Worm (Caenorhabditis elegans) whole organism, dauer: ENCODE measurements around the gene Y53F4B.18.

Experiments
- unc-62 ChIP-seq: sonication (generic microtip); optimal IDR thresholded peaks from 2 replicates; lab custom pipeline; 2017; ENCODE audit warnings: missing biosample characterization, missing genetic modification reagents, missing genetic modification characterization

Y53F4B.18 gene

ce11 chrII:15071571-15071970 is at the start of gene Y53F4B.18:
Gene Y53F4B.18 (minus strand): TSS chrII:15071671.
- TF ChIP-seq unc-62 (GFP tag; lab: Kevin White, UChicago): no peak

DNA sequence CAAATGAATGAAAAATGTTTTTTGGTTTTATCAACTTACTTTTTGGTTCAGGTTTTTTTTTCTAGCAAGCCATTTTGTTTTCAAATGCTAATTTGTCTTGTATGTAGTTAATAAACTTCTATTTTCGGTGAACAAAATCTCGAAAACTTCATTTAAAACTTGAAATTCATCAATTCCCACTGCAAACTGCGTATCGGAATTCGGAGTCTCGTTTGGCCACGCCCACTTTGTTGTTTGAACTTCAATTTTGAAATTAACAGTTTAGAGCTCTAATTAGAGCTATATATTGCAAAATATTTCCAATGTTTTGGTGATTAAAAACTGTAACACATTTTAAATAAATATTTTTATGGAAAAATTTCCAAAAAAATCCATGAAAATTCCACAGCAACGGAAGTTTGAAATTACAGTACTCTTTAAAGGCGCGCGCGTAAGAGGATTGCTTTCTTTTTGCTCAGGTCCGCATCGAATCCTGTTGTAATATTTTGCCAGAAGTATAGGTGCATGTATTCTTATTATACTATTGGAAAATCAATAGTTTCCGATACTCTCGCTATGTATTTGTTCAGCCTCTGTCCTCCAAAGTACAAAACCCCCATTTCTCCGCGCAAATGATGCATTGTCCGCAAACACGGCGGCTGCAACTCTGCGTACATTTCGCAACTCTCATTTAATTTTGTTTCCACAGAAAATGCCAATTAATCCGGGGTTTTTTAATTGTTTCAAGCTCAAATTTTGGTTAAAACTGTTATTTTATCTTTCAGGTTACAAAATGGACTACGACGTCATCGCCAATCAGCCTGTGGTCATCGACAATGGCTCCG is 48.3 kb upstream of the Y53F4B.18 start, which contains the start of gene arp-1:
TSS of gene arp-1 (plus strand) at position 765 of the 824 bp plus-strand sequence.
- TF ChIP-seq unc-62 (GFP tag; lab: Kevin White, UChicago): no peak

DNA sequence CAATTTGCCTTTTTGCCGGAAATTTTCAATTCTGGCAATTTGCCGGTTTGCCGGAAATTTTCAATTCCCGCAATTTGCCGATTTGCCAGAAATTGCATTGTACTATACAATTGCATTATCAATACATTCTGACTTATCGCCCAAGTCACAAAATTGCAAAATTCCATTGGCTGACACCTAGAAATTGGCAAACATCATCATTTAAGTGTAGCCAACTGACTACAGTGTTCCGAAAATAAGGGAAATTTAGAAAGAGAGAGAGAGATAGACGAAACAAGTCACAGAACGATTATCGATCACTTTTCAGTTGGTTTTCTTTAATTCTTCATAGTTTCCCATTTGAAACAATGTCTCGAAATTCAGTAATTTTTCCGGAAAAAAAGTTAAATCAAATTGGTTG is 39.9 kb upstream of the Y53F4B.18 start:
- TF ChIP-seq unc-62 (GFP tag; lab: Kevin White, UChicago): no peak

DNA sequence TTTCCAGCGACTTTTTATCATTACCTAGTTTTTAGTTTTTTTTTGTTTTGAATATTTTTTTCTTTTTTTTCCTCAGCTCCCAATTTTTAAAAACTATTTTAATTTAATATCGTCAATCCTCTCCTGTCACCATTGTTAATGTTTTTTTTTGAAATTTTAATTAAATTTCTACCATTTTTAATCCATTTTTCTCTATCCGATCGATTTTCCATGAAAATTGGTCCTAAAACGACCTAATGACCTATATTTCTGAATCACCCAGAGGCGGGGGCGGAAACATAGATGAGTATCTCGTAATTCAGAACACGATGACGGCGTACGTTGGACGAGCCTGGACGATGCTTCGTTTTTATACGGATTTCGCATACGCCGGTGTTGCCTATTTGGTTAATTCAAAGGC is 38.4 kb upstream of the Y53F4B.18 start, which contains the start of gene Y53F4B.39:
TSS of gene Y53F4B.39 (plus strand) at position 301 of the 400 bp plus-strand sequence.
- TF ChIP-seq unc-62 (GFP tag; lab: Kevin White, UChicago): no peak

ce11 chrII:15107184-15107583 is 35.7 kb upstream of the Y53F4B.18 start:
- TF ChIP-seq unc-62 (GFP tag; lab: Kevin White, UChicago): no peak

ce11 chrII:15089896-15090230 is 18.4 kb upstream of the Y53F4B.18 start, which contains the start of gene Y53F4B.21:
Gene Y53F4B.21 (plus strand): TSS chrII:15090180.
- no peak for TF ChIP-seq unc-62 (GFP tag; lab: Kevin White, UChicago)

DNA sequence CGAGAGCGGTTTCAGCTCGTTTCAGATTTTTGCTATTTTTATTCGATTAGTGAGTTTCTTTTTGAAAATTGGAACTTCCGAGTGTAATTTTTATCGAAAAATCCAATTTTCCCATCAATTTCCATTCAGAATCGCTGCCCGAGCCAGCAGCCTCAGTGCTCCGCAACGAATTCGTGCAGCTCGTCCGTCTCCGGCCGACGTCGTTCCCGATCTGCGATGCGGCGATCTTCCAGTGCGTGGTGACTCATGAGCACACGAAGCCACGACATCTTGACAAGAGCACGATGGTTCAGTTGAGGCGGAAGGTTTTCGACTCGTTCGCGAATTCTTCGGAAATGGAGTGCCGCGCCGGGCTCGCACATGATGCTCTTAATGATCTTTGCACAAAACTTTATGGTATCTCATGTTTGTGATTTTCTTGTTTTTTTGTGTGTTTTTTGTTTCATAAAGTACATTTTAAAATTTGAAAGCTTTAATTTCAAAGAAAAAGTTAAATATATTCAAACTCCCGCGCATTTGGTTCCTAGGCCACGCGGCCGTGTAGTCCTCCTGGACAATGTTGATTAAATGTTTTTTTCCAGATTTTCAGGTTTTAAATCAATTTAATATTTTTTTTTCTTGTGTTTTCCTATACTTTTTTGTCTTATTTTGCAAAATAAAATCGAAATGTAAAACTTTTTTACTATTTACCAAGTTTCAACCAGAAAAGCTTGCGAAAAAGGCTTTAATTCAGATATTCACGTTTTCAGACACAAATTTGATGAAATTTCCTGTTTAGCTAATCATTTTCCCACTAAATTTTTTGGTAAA is 17.8 kb upstream of the Y53F4B.18 start:
- TF ChIP-seq unc-62 (GFP tag; lab: Kevin White, UChicago): no peak

DNA sequence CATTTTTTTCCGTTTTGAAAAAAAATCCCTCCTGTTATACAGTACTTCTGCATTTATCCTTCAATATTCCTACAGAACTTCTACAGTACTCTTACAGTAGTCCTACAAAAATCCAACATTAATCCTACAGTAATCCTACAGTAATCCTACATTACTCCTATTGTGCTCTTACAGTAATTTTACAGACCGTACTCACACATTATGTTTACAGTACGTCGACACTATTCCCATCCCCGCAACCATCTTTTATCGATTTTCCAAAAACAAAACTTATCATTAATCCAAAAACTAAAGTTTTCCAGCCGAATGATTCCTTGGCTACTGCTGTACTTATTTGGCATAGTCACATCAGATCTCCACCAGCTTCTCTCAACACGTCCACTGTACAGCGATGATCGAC is 12.7 kb upstream of the Y53F4B.18 start, which contains the start of gene Y53F4B.20:
TSS of gene Y53F4B.20 (plus strand) at position 301 of the 400 bp plus-strand sequence.
- no peak for TF ChIP-seq unc-62 (GFP tag; lab: Kevin White, UChicago)

DNA sequence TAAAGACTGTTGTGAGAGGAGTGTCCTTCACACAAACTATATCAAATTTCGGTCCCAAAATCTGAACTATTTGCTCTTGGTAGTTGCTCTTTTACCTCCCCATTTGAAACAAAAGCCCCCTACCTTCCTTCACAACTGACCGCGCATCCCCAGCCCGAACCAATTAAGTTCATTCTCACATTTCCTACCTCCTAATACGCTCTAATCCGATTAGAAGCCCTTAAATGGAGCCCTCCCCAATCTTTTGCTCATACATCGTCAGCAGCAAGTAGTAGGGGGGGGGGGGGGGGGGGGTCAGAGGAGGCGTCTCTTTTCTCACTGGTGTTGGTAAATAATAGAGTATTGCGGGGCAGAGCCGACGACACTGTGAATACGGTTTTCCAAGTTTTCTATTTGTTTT is 9.1 kb upstream of the Y53F4B.18 start:
- TF ChIP-seq unc-62 (GFP tag; lab: Kevin White, UChicago): no peak

- no peak for TF ChIP-seq unc-62 (GFP tag; lab: Kevin White, UChicago)
These were observed 5.4 kb upstream of the Y53F4B.18 start, which contains the start of gene Y53F4B.19 for ce11 chrII:15076778-15077435. Gene Y53F4B.19 (plus strand): TSS chrII:15076934.

DNA sequence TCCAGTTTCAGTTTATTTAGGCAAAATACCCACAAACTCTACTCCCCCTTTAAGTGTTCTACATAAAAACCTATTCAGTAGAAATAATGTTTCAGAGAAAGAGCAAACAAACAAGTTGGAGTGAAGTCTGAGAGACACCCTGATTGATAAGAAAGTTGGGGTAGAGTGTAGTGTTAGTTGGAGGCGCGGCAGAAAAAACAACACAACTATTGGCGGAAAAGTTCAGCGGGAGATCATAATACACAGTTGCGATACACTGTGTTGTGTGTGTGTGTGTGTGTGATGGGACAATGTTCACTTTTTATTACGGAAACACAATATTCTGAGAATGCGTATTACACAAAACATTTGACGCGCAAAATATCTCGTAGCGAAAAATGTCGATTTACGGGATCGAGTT is 3.3 kb upstream of the Y53F4B.18 start:
- TF ChIP-seq unc-62 (GFP tag; lab: Kevin White, UChicago): no peak

- no peak for TF ChIP-seq unc-62 (GFP tag; lab: Kevin White, UChicago)
These were observed 13.2 kb downstream of the Y53F4B.18 start, which contains the start of gene Y53F4B.17 for ce11 chrII:15058282-15058681. Gene Y53F4B.17 (plus strand): TSS chrII:15058656.

ce11 chrII:15042310-15042709 is 29.2 kb downstream of the Y53F4B.18 start:
- no peak for TF ChIP-seq unc-62 (GFP tag; lab: Kevin White, UChicago)

- no peak for TF ChIP-seq unc-62 (GFP tag; lab: Kevin White, UChicago)
These were observed 32.4 kb downstream of the Y53F4B.18 start, which contains the start of gene trip-4 for ce11 chrII:15039104-15039503. Gene trip-4 (plus strand): TSS chrII:15039404.

DNA sequence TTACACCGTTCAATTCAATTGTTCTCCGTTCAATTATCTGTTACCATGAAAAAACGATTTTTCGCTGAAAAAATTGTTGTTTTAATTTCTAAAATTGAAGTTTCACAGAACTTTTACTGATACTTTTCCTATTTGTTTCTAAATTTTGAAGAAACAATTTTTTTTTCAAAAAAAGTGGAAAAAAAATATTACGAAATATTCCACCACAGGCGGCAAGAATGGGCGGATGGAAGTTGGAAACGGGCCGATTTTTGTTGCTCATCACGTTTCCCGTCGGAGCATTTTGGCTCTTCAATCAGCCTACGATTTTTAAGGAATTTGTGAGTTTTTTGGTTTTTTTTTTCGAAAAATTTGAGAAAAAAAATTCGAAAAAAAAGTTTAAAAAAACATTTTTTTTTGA is 33.7 kb downstream of the Y53F4B.18 start, which contains the start of gene Y53F4B.14:
TSS of gene Y53F4B.14 (plus strand) at position 210 of the 400 bp plus-strand sequence.
- no peak for TF ChIP-seq unc-62 (GFP tag; lab: Kevin White, UChicago)
